Worm (Caenorhabditis elegans): ENCODE data around the gene srz-38.

ce11 chrIV:16333121-16333520 is 2.0 kb upstream of the srz-38 start:
- TF ChIP-seq cog-1 (tag; optimal IDR thresholded peaks at IDR 0.05) (no peak), tab-1 (GFP tag; IDR thresholded peaks at IDR 0.05) (no peak), ztf-23 (GFP tag; IDR thresholded peaks at IDR 0.05) (no peak), flt-1 (GFP tag; IDR thresholded peaks at IDR 0.05) (no peak)
